Worm (Caenorhabditis elegans): ENCODE results near the gene T28H10.1.

T28H10.1 gene

DNA sequence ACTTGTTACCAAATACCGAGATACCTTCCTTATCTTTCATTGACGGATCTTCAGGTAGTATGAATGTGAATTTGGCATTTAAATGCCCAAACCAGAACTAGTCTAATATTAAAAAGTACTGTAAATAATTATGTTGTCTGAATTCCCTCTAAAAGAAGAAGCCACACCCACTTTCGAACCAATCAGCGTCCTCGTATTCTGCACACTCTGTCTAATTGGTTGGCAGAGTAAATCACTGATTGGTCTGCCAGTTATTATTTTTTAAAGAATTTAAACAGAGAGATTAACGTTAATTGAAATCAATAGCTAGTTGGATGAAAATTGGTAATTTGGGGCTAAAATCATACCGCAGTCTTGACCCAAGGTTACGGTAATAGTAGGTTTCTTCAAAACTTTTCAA lies 2.1 kb downstream of the T28H10.1 start:
- TF ChIP-seq sox-2 (GFP tag; IDR thresholded peaks at IDR 0.05): no peak
- TF ChIP-seq ceh-31 (tag; optimal IDR thresholded peaks at IDR 0.05): no peak
- TF ChIP-seq fkh-10 (GFP tag; optimal IDR thresholded peaks at IDR 0.05): no peak
- no peak for TF ChIP-seq ceh-18 (tag; optimal IDR thresholded peaks at IDR 0.05)
- TF ChIP-seq nfya-1 (tag; optimal IDR thresholded peaks at IDR 0.05): peak; percentile 50
- TF ChIP-seq syd-9 (tag; optimal IDR thresholded peaks at IDR 0.05): no peak
- no peak for TF ChIP-seq pax-1 (tag; optimal IDR thresholded peaks at IDR 0.05)

DNA sequence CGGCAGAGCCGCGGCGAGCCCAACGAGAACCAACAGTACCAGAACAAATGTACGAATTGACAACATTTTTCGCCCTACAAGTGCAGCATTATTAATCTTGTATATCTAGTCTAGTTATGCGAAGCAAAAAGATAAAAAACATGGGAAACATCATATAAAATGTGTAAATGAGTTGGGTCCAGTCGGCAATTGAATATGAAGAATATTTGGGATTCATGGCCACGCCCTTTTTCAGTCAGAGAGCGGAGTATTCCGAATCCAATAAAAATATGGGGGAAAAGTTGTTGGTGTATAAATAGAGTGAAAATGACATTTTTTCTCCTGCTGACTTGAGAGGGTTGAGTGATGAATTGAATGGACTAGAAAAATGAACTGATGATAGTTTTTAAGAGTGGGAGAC lies 2.6 kb downstream of the T28H10.1 start, which contains the start of gene nlp-46:
Gene nlp-46 (minus strand): TSS at position 101 of the 400 bp plus-strand sequence.
- TF ChIP-seq eyg-1 (tag; optimal IDR thresholded peaks at IDR 0.05) (no peak), hlh-6 (tag; optimal IDR thresholded peaks at IDR 0.05) (no peak), hlh-15 (tag; optimal IDR thresholded peaks at IDR 0.05) (no peak), ceh-2 (tag; optimal IDR thresholded peaks at IDR 0.05) (no peak), che-1 (tag; optimal IDR thresholded peaks at IDR 0.05) (no peak), dmd-4 (tag; optimal IDR thresholded peaks at IDR 0.05; ENCODE audit: borderline replicate concordance) (no peak), odd-2 (tag; optimal IDR thresholded peaks at IDR 0.05) (no peak), ama-1 (optimal IDR thresholded peaks at IDR 0.05) (no peak), ceh-19 (GFP tag; optimal IDR thresholded peaks at IDR 0.05) (no peak), unc-42 (tag; optimal IDR thresholded peaks at IDR 0.05) (no peak), pros-1 (tag; optimal IDR thresholded peaks at IDR 0.05) (no peak), fax-1 (tag; optimal IDR thresholded peaks at IDR 0.05) (no peak), fkh-10 (GFP tag; optimal IDR thresholded peaks at IDR 0.05) (no peak), ceh-18 (tag; optimal IDR thresholded peaks at IDR 0.05) (no peak), ceh-30 (tag; optimal IDR thresholded peaks at IDR 0.05) (no peak), ref-2 (tag; optimal IDR thresholded peaks at IDR 0.05) (no peak), pag-3 (tag; optimal IDR thresholded peaks at IDR 0.05; ENCODE audit: borderline replicate concordance) (no peak), ztf-16 (tag; optimal IDR thresholded peaks at IDR 0.05) (no peak)

DNA sequence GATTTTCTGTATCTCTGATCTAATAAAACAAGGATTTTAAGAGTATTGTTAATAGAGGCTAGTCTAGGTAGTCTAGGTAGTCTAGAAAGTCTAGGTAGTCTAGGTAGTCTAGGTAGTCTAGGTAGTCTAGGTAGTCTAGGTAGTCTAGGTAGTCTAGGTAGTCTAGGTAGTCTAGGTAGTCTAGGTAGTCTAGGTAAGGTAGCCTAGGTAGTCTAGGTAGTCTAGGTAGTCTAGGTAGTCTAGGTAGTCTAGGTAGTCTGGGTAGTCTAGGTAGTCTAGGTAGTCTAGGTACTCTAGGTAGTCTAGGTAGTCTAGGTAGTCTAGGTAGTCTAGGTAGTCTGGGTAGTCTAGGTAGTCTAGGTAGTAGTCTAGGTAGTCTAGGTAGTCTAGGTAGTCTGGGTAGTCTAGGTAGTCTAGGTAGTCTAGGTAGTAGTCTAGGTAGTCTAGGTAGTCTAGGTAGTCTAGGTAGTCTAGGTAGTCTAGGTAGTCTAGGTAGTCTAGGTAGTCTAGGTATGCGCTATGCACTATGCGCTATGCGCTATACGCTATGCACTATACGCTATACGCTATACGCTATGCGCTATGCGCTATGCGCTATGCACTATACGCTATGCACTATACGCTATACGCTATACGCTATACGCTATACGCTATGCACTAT lies 6.5 kb downstream of the T28H10.1 start:
- TF ChIP-seq pat-9 (tag; optimal IDR thresholded peaks at IDR 0.05) (peak; percentile 69), gmeb-2 (tag; optimal IDR thresholded peaks at IDR 0.05) (peak; percentile 60), mec-3 (tag; optimal IDR thresholded peaks at IDR 0.05; ENCODE audit: borderline replicate concordance) (peak; percentile 99), ceh-48 (tag; optimal IDR thresholded peaks at IDR 0.05) (peak; percentile 38), npax-4 (tag; optimal IDR thresholded peaks at IDR 0.05) (peak; percentile 21), sox-4 (tag; optimal IDR thresholded peaks at IDR 0.05) (peak; percentile 77), ceh-19 (GFP tag; optimal IDR thresholded peaks at IDR 0.05) (peak; percentile 47), tbx-2 (tag; optimal IDR thresholded peaks at IDR 0.05) (peak; percentile 65), dmd-4 (tag; optimal IDR thresholded peaks at IDR 0.05; ENCODE audit: borderline replicate concordance) (peak; percentile 84), T23F11.4 (GFP tag; optimal IDR thresholded peaks at IDR 0.05) (peak; percentile 64), ceh-6 (GFP tag; optimal IDR thresholded peaks at IDR 0.05) (peak; percentile 70), unc-42 (tag; optimal IDR thresholded peaks at IDR 0.05) (peak; percentile 68), C38D4.7 (GFP tag; optimal IDR thresholded peaks at IDR 0.05) (peak; percentile 80), Y22D7AL.16 (tag; optimal IDR thresholded peaks at IDR 0.05) (peak; percentile 49), K02D7.2 (tag; optimal IDR thresholded peaks at IDR 0.05) (peak; percentile 42), che-1 (tag; optimal IDR thresholded peaks at IDR 0.05) (peak; percentile 68), hlh-6 (tag; optimal IDR thresholded peaks at IDR 0.05) (peak; percentile 92), ceh-9 (tag; optimal IDR thresholded peaks at IDR 0.05) (peak; percentile 35), pag-3 (tag; optimal IDR thresholded peaks at IDR 0.05; ENCODE audit: borderline replicate concordance) (peak; percentile 87), ref-2 (tag; optimal IDR thresholded peaks at IDR 0.05) (peak; percentile 89), fax-1 (tag; optimal IDR thresholded peaks at IDR 0.05) (peak; percentile 38), sdc-2 (tag; optimal IDR thresholded peaks at IDR 0.05) (peak; percentile 50), ceh-31 (tag; optimal IDR thresholded peaks at IDR 0.05) (peak; percentile 7), madf-2 (tag; optimal IDR thresholded peaks at IDR 0.05) (peak; percentile 82), elt-4 (tag; optimal IDR thresholded peaks at IDR 0.05) (peak; percentile 94), hlh-13 (GFP tag; optimal IDR thresholded peaks at IDR 0.05) (peak; percentile 79), C08G9.2 (tag; optimal IDR thresholded peaks at IDR 0.05) (peak; percentile 81), lin-11 (tag; optimal IDR thresholded peaks at IDR 0.05) (peak; percentile 61), syd-9 (tag; optimal IDR thresholded peaks at IDR 0.05) (peak; percentile 63), ceh-34 (tag; optimal IDR thresholded peaks at IDR 0.05) (peak; percentile 13), fkh-6 (tag; optimal IDR thresholded peaks at IDR 0.05) (peak; percentile 89), ceh-18 (tag; optimal IDR thresholded peaks at IDR 0.05) (peak; percentile 39), zip-5 (tag; optimal IDR thresholded peaks at IDR 0.05) (peak; percentile 28), F13H6.1 (tag; optimal IDR thresholded peaks at IDR 0.05) (peak; percentile 34), pqm-1 (tag; optimal IDR thresholded peaks at IDR 0.05) (peak; percentile 86)
